Fruit fly (Drosophila melanogaster) whole organism, embryonic: ENCODE measurements around the gene IKKbeta.

Source experiments
- Ada2b ChIP-seq: fragments of 200-800 bp; sonication (Bioruptor generic); IDR thresholded peaks from 2 replicates; pipeline ENCODE4 v1.3.6; 2022; ENCODE audit warnings: missing biosample characterization, missing genetic modification characterization
- Aef1 ChIP-seq: fragments of 200-800 bp; sonication (Bioruptor generic); IDR thresholded peaks from 3 replicates; pipeline ENCODE4 v1.3.6; 2022; ENCODE audit warnings: missing biosample characterization, missing genetic modification characterization
- Antp ChIP-seq: fragments of 200-800 bp; sonication (Bioruptor generic); optimal IDR thresholded peaks from 3 replicates; lab custom pipeline; 2016; ENCODE audit warnings: missing biosample characterization, missing genetic modification characterization
- Atf3 ChIP-seq: fragments of 200-800 bp; sonication (Bioruptor generic); optimal IDR thresholded peaks from 3 replicates; lab custom pipeline; 2016; ENCODE audit warnings: missing biosample characterization, missing genetic modification characterization
- CG10543 ChIP-seq: fragments of 200-800 bp; sonication (Bioruptor generic); optimal IDR thresholded peaks from 3 replicates; lab custom pipeline; 2017; ENCODE audit warnings: missing biosample characterization, mild to moderate bottlenecking, missing genetic modification characterization, moderate library complexity
- CG13287 ChIP-seq: fragments of 200-800 bp; sonication (Bioruptor generic); IDR thresholded peaks from 2 replicates; pipeline ENCODE4 v1.3.6; 2022; ENCODE audit warnings: missing biosample characterization, missing genetic modification characterization; ENCODE audit not compliant: partially characterized antibody
- CG13624 ChIP-seq: fragments of 200-800 bp; sonication (Bioruptor generic); optimal IDR thresholded peaks from 2 replicates; lab custom pipeline; 2016; ENCODE audit warnings: missing biosample characterization, missing genetic modification characterization
- CG15696 ChIP-seq: fragments of 200-800 bp; sonication (Bioruptor generic); optimal IDR thresholded peaks from 2 replicates; lab custom pipeline; 2019; ENCODE audit warnings: missing biosample characterization, mild to moderate bottlenecking, missing genetic modification characterization, moderate library complexity
- CG1647 ChIP-seq: fragments of 200-800 bp; sonication (Bioruptor generic); optimal IDR thresholded peaks from 3 replicates; lab custom pipeline; 2016; ENCODE audit warnings: missing biosample characterization, missing genetic modification characterization
- CG17359 ChIP-seq: fragments of 200-800 bp; sonication (Bioruptor generic); optimal IDR thresholded peaks from 3 replicates; lab custom pipeline; 2018; ENCODE audit warnings: missing biosample characterization, mild to moderate bottlenecking, missing genetic modification characterization, moderate library complexity
- CG17361 ChIP-seq: fragments of 200-800 bp; sonication (Bioruptor generic); IDR thresholded peaks from 3 replicates; pipeline ENCODE4 v1.3.6; 2022; ENCODE audit warnings: missing biosample characterization, missing genetic modification characterization
- CG1832 ChIP-seq: fragments of 200-800 bp; sonication (Bioruptor generic); optimal IDR thresholded peaks from 2 replicates; lab custom pipeline; 2017; ENCODE audit warnings: missing biosample characterization, mild to moderate bottlenecking, missing genetic modification characterization, inconsistent platforms
- CG30403 ChIP-seq: fragments of 200-800 bp; sonication (Bioruptor generic); optimal IDR thresholded peaks from 3 replicates; lab custom pipeline; 2016; ENCODE audit warnings: missing biosample characterization, missing genetic modification characterization
- CG30431 ChIP-seq: fragments of 200-800 bp; sonication (Bioruptor generic); optimal IDR thresholded peaks from 2 replicates; lab custom pipeline; 2017; ENCODE audit warnings: missing biosample characterization, missing genetic modification characterization
- CG4820 ChIP-seq: fragments of 200-800 bp; sonication (Bioruptor generic); optimal IDR thresholded peaks from 3 replicates; lab custom pipeline; 2016; ENCODE audit warnings: missing biosample characterization, missing genetic modification characterization
- CG6791 ChIP-seq: fragments of 200-800 bp; sonication (Bioruptor generic); IDR thresholded peaks from 3 replicates; pipeline ENCODE4 v1.3.6; 2022; ENCODE audit warnings: missing biosample characterization, missing genetic modification characterization; ENCODE audit not compliant: partially characterized antibody
- CG7928 ChIP-seq: fragments of 200-800 bp; sonication (Bioruptor generic); optimal IDR thresholded peaks from 2 replicates; lab custom pipeline; 2017; ENCODE audit warnings: missing biosample characterization, mild to moderate bottlenecking, missing genetic modification characterization
- CG8089 ChIP-seq: fragments of 200-800 bp; sonication (Bioruptor generic); optimal IDR thresholded peaks from 3 replicates; lab custom pipeline; 2016; ENCODE audit warnings: missing biosample characterization, missing genetic modification characterization
- Doc2 ChIP-seq: fragments of 200-800 bp; sonication (Bioruptor generic); IDR thresholded peaks from 2 replicates; pipeline ENCODE4 v1.3.6; 2022; ENCODE audit warnings: missing biosample characterization, missing genetic modification characterization
- Doc3 ChIP-seq: fragments of 200-800 bp; sonication (Bioruptor generic); IDR thresholded peaks from 3 replicates; pipeline ENCODE4 v1.3.6; 2022; ENCODE audit warnings: missing biosample characterization, missing genetic modification characterization; ENCODE audit not compliant: partially characterized antibody
- Ets65A ChIP-seq: fragments of 200-800 bp; sonication (Bioruptor generic); peaks from one replicate; lab custom pipeline; 2016; ENCODE audit warnings: missing biosample characterization, missing genetic modification characterization
- Fer1 ChIP-seq: fragments of 200-800 bp; sonication (Bioruptor generic); optimal IDR thresholded peaks from 2 replicates; lab custom pipeline; 2017; ENCODE audit warnings: missing biosample characterization, mild to moderate bottlenecking, missing genetic modification characterization
- Poxn ChIP-seq: fragments of 200-800 bp; sonication (Bioruptor generic); IDR thresholded peaks from 2 replicates; pipeline ENCODE4 v1.3.6; 2022; ENCODE audit warnings: missing biosample characterization, missing genetic modification characterization
- Scr ChIP-seq: fragments of 200-800 bp; sonication (Bioruptor generic); IDR thresholded peaks from 2 replicates; pipeline ENCODE4 v1.3.6; 2022; ENCODE audit warnings: missing biosample characterization, missing genetic modification characterization; ENCODE audit not compliant: partially characterized antibody
- Sry-δ ChIP-seq: fragments of 200-800 bp; sonication (Bioruptor generic); optimal IDR thresholded peaks from 2 replicates; lab custom pipeline; 2016; ENCODE audit warnings: missing biosample characterization, missing genetic modification characterization
- YL-1 ChIP-seq: fragments of 200-800 bp; sonication (Bioruptor generic); optimal IDR thresholded peaks from 3 replicates; lab custom pipeline; 2017; ENCODE audit warnings: missing biosample characterization, mild to moderate bottlenecking, missing genetic modification characterization
- abd-A ChIP-seq: fragments of 200-800 bp; sonication (Bioruptor generic); optimal IDR thresholded peaks from 3 replicates; lab custom pipeline; 2019; ENCODE audit warnings: missing biosample characterization, mild to moderate bottlenecking, missing genetic modification characterization, moderate library complexity
- amos ChIP-seq: fragments of 200-800 bp; sonication (Bioruptor generic); IDR thresholded peaks from 2 replicates; pipeline ENCODE4 v1.3.6; 2022; ENCODE audit warnings: missing biosample characterization, missing genetic modification characterization; ENCODE audit not compliant: partially characterized antibody
- aop ChIP-seq: fragments of 200-800 bp; sonication (Bioruptor generic); IDR thresholded peaks from 2 replicates; pipeline ENCODE4 v1.3.6; 2022; ENCODE audit warnings: missing biosample characterization, missing genetic modification characterization
- ase ChIP-seq: fragments of 200-800 bp; sonication (Bioruptor generic); IDR thresholded peaks from 3 replicates; pipeline ENCODE4 v1.3.6; 2022; ENCODE audit warnings: missing biosample characterization, missing genetic modification characterization
- az2 ChIP-seq: fragments of 200-800 bp; sonication (Bioruptor generic); optimal IDR thresholded peaks from 3 replicates; lab custom pipeline; 2016; ENCODE audit warnings: missing biosample characterization, missing genetic modification characterization
- cas ChIP-seq: fragments of 200-800 bp; sonication (Bioruptor generic); IDR thresholded peaks from 2 replicates; pipeline ENCODE4 v1.3.6; 2022; ENCODE audit warnings: missing biosample characterization, missing genetic modification characterization
- chinmo ChIP-seq: fragments of 200-800 bp; sonication (Bioruptor generic); IDR thresholded peaks from 4 replicates; pipeline ENCODE4 v1.3.6; 2022; ENCODE audit warnings: missing biosample characterization, missing genetic modification characterization; ENCODE audit not compliant: partially characterized antibody
- dan ChIP-seq: fragments of 200-800 bp; sonication (Bioruptor generic); IDR thresholded peaks from 2 replicates; pipeline ENCODE4 v1.3.6; 2022; ENCODE audit warnings: missing biosample characterization, missing genetic modification characterization
- dimm ChIP-seq: fragments of 200-800 bp; sonication (Bioruptor generic); IDR thresholded peaks from 2 replicates; pipeline ENCODE4 v1.3.6; 2022; ENCODE audit warnings: missing biosample characterization, missing genetic modification characterization
- emc ChIP-seq: fragments of 200-800 bp; sonication (Bioruptor generic); optimal IDR thresholded peaks from 2 replicates; lab custom pipeline; 2016; ENCODE audit warnings: missing biosample characterization, missing genetic modification characterization
- ewg ChIP-seq: fragments of 200-800 bp; sonication (Bioruptor generic); optimal IDR thresholded peaks from 3 replicates; lab custom pipeline; 2017; ENCODE audit warnings: mild to moderate bottlenecking, missing biosample characterization, missing genetic modification reagents, missing genetic modification characterization
- ftz-f1 ChIP-seq: fragments of 200-800 bp; sonication (Bioruptor generic); optimal IDR thresholded peaks from 2 replicates; lab custom pipeline; 2016; ENCODE audit warnings: missing biosample characterization, missing genetic modification characterization
- gfzf ChIP-seq: fragments of 200-800 bp; sonication (Bioruptor generic); optimal IDR thresholded peaks from 2 replicates; lab custom pipeline; 2016; ENCODE audit warnings: missing biosample characterization, mild to moderate bottlenecking, missing genetic modification characterization, moderate library complexity
- hbn ChIP-seq: fragments of 200-800 bp; sonication (Bioruptor generic); IDR thresholded peaks from 2 replicates; pipeline ENCODE4 v1.3.6; 2022; ENCODE audit warnings: missing biosample characterization, missing genetic modification characterization; ENCODE audit not compliant: partially characterized antibody
- lilli ChIP-seq: fragments of 200-800 bp; sonication (Bioruptor generic); optimal IDR thresholded peaks from 3 replicates; lab custom pipeline; 2016; ENCODE audit warnings: missing biosample characterization, missing genetic modification characterization
- phol ChIP-seq: fragments of 200-800 bp; sonication (Bioruptor generic); optimal IDR thresholded peaks from 3 replicates; lab custom pipeline; 2018; ENCODE audit warnings: missing biosample characterization, mild to moderate bottlenecking, missing genetic modification characterization, moderate library complexity
- psq ChIP-seq: fragments of 200-800 bp; sonication (Bioruptor generic); optimal IDR thresholded peaks from 2 replicates; lab custom pipeline; 2017; ENCODE audit warnings: missing biosample characterization, missing genetic modification characterization
- salm ChIP-seq: fragments of 200-800 bp; sonication (Bioruptor generic); optimal IDR thresholded peaks from 2 replicates; lab custom pipeline; 2018; ENCODE audit warnings: missing biosample characterization, mild to moderate bottlenecking, missing genetic modification characterization
- sens ChIP-seq: fragments of 200-800 bp; sonication (Bioruptor generic); peaks from one replicate; lab custom pipeline; 2016; ENCODE audit warnings: missing biosample characterization, missing genetic modification characterization
- sens-2 ChIP-seq: fragments of 200-800 bp; sonication (Bioruptor generic); IDR thresholded peaks from 2 replicates; pipeline ENCODE4 v1.3.6; 2022; ENCODE audit warnings: missing biosample characterization, missing genetic modification characterization
- sna ChIP-seq: fragments of 200-800 bp; sonication (Bioruptor generic); IDR thresholded peaks from 2 replicates; pipeline ENCODE4 v1.3.6; 2022; ENCODE audit warnings: missing biosample characterization, missing genetic modification characterization; ENCODE audit not compliant: partially characterized antibody
- sug ChIP-seq: fragments of 200-800 bp; optimal IDR thresholded peaks from 2 replicates; lab custom pipeline; 2019; ENCODE audit warnings: missing biosample characterization, mild to moderate bottlenecking, missing genetic modification characterization, moderate library complexity
- tna ChIP-seq: fragments of 200-800 bp; sonication (Bioruptor generic); IDR thresholded peaks from 2 replicates; pipeline ENCODE4 v1.3.6; 2022; ENCODE audit warnings: missing biosample characterization, missing genetic modification characterization; ENCODE audit not compliant: partially characterized antibody
- toy ChIP-seq: fragments of 200-800 bp; sonication (Bioruptor generic); IDR thresholded peaks from 2 replicates; pipeline ENCODE4 v1.3.6; 2022; ENCODE audit warnings: missing biosample characterization, missing genetic modification characterization
- tup ChIP-seq: fragments of 200-800 bp; sonication (Bioruptor generic); optimal IDR thresholded peaks from 2 replicates; lab custom pipeline; 2016; ENCODE audit warnings: missing biosample characterization, mild to moderate bottlenecking, missing genetic modification characterization, moderate library complexity
- vfl ChIP-seq: fragments of 200-800 bp; sonication (Bioruptor generic); optimal IDR thresholded peaks from 2 replicates; lab custom pipeline; 2016; ENCODE audit warnings: missing biosample characterization, missing genetic modification characterization

The IKKbeta gene

dm6 chr3R:16004015-16004414 is 45.2 kb downstream of the IKKbeta start (continued):
- TF ChIP-seq CG30403 (GFP tag; lab: Kevin White, UChicago), result no peak
- TF ChIP-seq salm (tag; lab: Kevin White, UChicago), result no peak
- no peak for TF ChIP-seq abd-A
- no peak for TF ChIP-seq CG7928 (GFP tag; lab: Kevin White, UChicago)
- no peak for TF ChIP-seq sens-2 (GFP tag; lab: Robert Waterston, UW)
- peak; percentile 1 for TF ChIP-seq Sry-δ
- no peak for TF ChIP-seq CG30431
- TF ChIP-seq ftz-f1 (GFP tag; lab: Kevin White, UChicago), result peak; percentile 32
- no peak for TF ChIP-seq dan
- TF ChIP-seq Doc3 (GFP tag; lab: Robert Waterston, UW), result peak; percentile 43; the same call in 1 of the 3 replicates
- TF ChIP-seq CG17361, result 0 out of 3 replicates have a peak, but pooled peaks have one; percentile 20
- TF ChIP-seq Ets65A (GFP tag; lab: Kevin White, UChicago), result no peak
- TF ChIP-seq Poxn (GFP tag; lab: Robert Waterston, UW), result no peak
- TF ChIP-seq Doc2 (GFP tag; lab: Robert Waterston, UW), result no peak
- TF ChIP-seq vfl (GFP tag; lab: Kevin White, UChicago), result no peak
- TF ChIP-seq Fer1 (GFP tag; lab: Kevin White, UChicago), result no peak
- TF ChIP-seq phol (tag; lab: Kevin White, UChicago), result peak; percentile 6
- TF ChIP-seq CG15696, result peak; percentile 19
- no peak for TF ChIP-seq psq (GFP tag; lab: Kevin White, UChicago)
- TF ChIP-seq Aef1 (GFP tag; lab: Robert Waterston, UW), result no peak
- peak; percentile 5 for TF ChIP-seq az2 (GFP tag; lab: Kevin White, UChicago)
- no peak for TF ChIP-seq Antp
- no peak for TF ChIP-seq CG1647 (GFP tag; lab: Kevin White, UChicago)
- TF ChIP-seq tna (GFP tag; lab: Robert Waterston, UW), result no peak
- no peak for TF ChIP-seq toy
- no peak for TF ChIP-seq dimm
- TF ChIP-seq CG13287 (GFP tag; lab: Robert Waterston, UW), result peak; percentile 93
- peak; percentile 65 for TF ChIP-seq hbn (GFP tag; lab: Robert Waterston, UW)
- TF ChIP-seq Atf3 (GFP tag; lab: Kevin White, UChicago), result no peak
- TF ChIP-seq CG13624 (GFP tag; lab: Kevin White, UChicago), result peak; percentile 15
- peak; percentile 1 for TF ChIP-seq lilli (GFP tag; lab: Kevin White, UChicago)
- TF ChIP-seq CG1832 (GFP tag; lab: Kevin White, UChicago), result no peak
- no peak for TF ChIP-seq CG10543 (GFP tag; lab: Kevin White, UChicago)
- TF ChIP-seq Scr, result peak; percentile 53
- no peak for TF ChIP-seq CG4820 (GFP tag; lab: Kevin White, UChicago)
- TF ChIP-seq sens (GFP tag; lab: Kevin White, UChicago), result peak; percentile 76
- no peak for TF ChIP-seq tup (GFP tag; lab: Kevin White, UChicago)
- TF ChIP-seq CG8089, result no peak
- TF ChIP-seq Ada2b, result no peak
- no peak for TF ChIP-seq CG17359 (tag; lab: Kevin White, UChicago)
- no peak for TF ChIP-seq aop
- TF ChIP-seq gfzf, result no peak
- no peak for TF ChIP-seq ase (GFP tag; lab: Robert Waterston, UW)
- TF ChIP-seq amos (GFP tag; lab: Robert Waterston, UW), result peak; percentile 61
- TF ChIP-seq YL-1 (GFP tag; lab: Kevin White, UChicago), result peak; percentile 34
- TF ChIP-seq sna, result peak; percentile 73
- no peak for TF ChIP-seq cas (GFP tag; lab: Robert Waterston, UW)
- TF ChIP-seq sug (tag; lab: Kevin White, UChicago), result no peak
- TF ChIP-seq CG6791, result peak; percentile 83
- no peak for TF ChIP-seq ewg (GFP tag; lab: Kevin White, UChicago)
- peak; percentile 43; the same call in 2 of the 4 replicates for TF ChIP-seq chinmo
- no peak for TF ChIP-seq emc (GFP tag; lab: Kevin White, UChicago)
